Fruit fly (Drosophila melanogaster) whole organism, prepupa: ENCODE results near the gene Lkr.
A peak's percentile ranks its signal among the peaks of the same experiment; 100 is the strongest.

ENCODE experiments used
- CG6808 ChIP-seq: fragments of 200-800 bp; sonication (Bioruptor generic); optimal IDR thresholded peaks from 3 replicates; lab custom pipeline; 2017; ENCODE audit warnings: missing biosample characterization, missing genetic modification characterization, mild to moderate bottlenecking, moderate library complexity, missing genetic modification reagents
- Lpt ChIP-seq: fragments of 200-800 bp; sonication (Bioruptor generic); optimal IDR thresholded peaks from 3 replicates; lab custom pipeline; 2016; ENCODE audit warnings: missing biosample characterization, missing genetic modification characterization
- Sox102F ChIP-seq: fragments of 200-800 bp; sonication (Bioruptor generic); optimal IDR thresholded peaks from 2 replicates; lab custom pipeline; 2016; ENCODE audit warnings: missing biosample characterization, mild to moderate bottlenecking, missing genetic modification characterization
- fd85E ChIP-seq: fragments of 200-800 bp; sonication (Bioruptor generic); optimal IDR thresholded peaks from 3 replicates; lab custom pipeline; 2016; ENCODE audit warnings: missing biosample characterization, missing genetic modification characterization
- salr ChIP-seq, 2 experiments: fragments of 200-800 bp; sonication (Bioruptor generic); optimal IDR thresholded peaks; 3 replicates each; lab custom pipeline; 2016 to 2018; ENCODE audit warnings: missing biosample characterization in 2 of 2, missing genetic modification characterization in 2 of 2, mild to moderate bottlenecking in 1 of 2

- TF ChIP-seq Lpt (GFP tag; lab: Kevin White, UChicago) (no peak), salr (GFP tag; optimal IDR thresholded peaks at IDR 0.05; lab: Kevin White, UChicago) (peak in 1 of 2 experiments; percentile 67), Sox102F (GFP tag; lab: Kevin White, UChicago) (peak; percentile 79), fd85E (peak; percentile 80), CG6808 (GFP tag; lab: Kevin White, UChicago) (peak; percentile 24)
These were observed 17.2 kb downstream of the Lkr start for dm6 chr3L:5511959-5512358.
